Fruit fly (Drosophila melanogaster) whole organism, embryonic: Measurements from ENCODE around the gene CG5850.

ENCODE experiments used
- Abd-B ChIP-seq: fragments of 200-800 bp; sonication (Bioruptor generic); optimal IDR thresholded peaks from 2 replicates; lab custom pipeline; 2018; ENCODE audit warnings: missing biosample characterization, mild to moderate bottlenecking, missing genetic modification characterization, moderate library complexity
- CG10462 ChIP-seq: fragments of 200-800 bp; sonication (Bioruptor generic); optimal IDR thresholded peaks from 2 replicates; lab custom pipeline; 2016; ENCODE audit warnings: missing biosample characterization, missing genetic modification characterization
- CG10565 ChIP-seq: fragments of 200-800 bp; sonication (Bioruptor generic); optimal IDR thresholded peaks from 3 replicates; lab custom pipeline; 2016; ENCODE audit warnings: missing biosample characterization, mild to moderate bottlenecking, missing genetic modification characterization
- CG10979 ChIP-seq: fragments of 200-800 bp; sonication (Bioruptor generic); optimal IDR thresholded peaks from 2 replicates; lab custom pipeline; 2018; ENCODE audit warnings: missing biosample characterization, mild to moderate bottlenecking, missing genetic modification characterization, moderate library complexity
- CG11398 ChIP-seq: fragments of 200-800 bp; sonication (Bioruptor generic); optimal IDR thresholded peaks from 2 replicates; lab custom pipeline; 2016; ENCODE audit warnings: missing biosample characterization, missing genetic modification characterization
- CG11456 ChIP-seq: fragments of 200-800 bp; sonication (Bioruptor generic); IDR thresholded peaks from 3 replicates; pipeline ENCODE4 v1.3.6; 2022; ENCODE audit warnings: missing biosample characterization, missing genetic modification characterization
- CG12219 ChIP-seq: fragments of 200-800 bp; sonication (Bioruptor generic); optimal IDR thresholded peaks from 3 replicates; lab custom pipeline; 2018; ENCODE audit warnings: missing biosample characterization, mild to moderate bottlenecking, missing genetic modification characterization
- CG14860 ChIP-seq: fragments of 200-800 bp; sonication (Bioruptor generic); IDR thresholded peaks from 3 replicates; pipeline ENCODE4 v1.3.6; 2022; ENCODE audit warnings: missing biosample characterization, missing genetic modification characterization; ENCODE audit not compliant: partially characterized antibody
- CG14965 ChIP-seq: fragments of 200-800 bp; sonication (Bioruptor generic); optimal IDR thresholded peaks from 2 replicates; lab custom pipeline; 2016; ENCODE audit warnings: missing biosample characterization, missing genetic modification characterization, borderline replicate concordance
- CG16779 ChIP-seq: fragments of 200-800 bp; sonication (Bioruptor generic); IDR thresholded peaks from 2 replicates; pipeline ENCODE4 v1.3.6; 2022; ENCODE audit warnings: missing biosample characterization, missing genetic modification characterization
- CG16815 ChIP-seq: fragments of 200-800 bp; sonication (Bioruptor generic); optimal IDR thresholded peaks from 3 replicates; lab custom pipeline; 2017; ENCODE audit warnings: missing biosample characterization, mild to moderate bottlenecking, missing genetic modification characterization
- CG17359 ChIP-seq: fragments of 200-800 bp; sonication (Bioruptor generic); optimal IDR thresholded peaks from 3 replicates; lab custom pipeline; 2018; ENCODE audit warnings: missing biosample characterization, mild to moderate bottlenecking, missing genetic modification characterization, moderate library complexity
- CG3838 ChIP-seq: fragments of 200-800 bp; sonication (Bioruptor generic); optimal IDR thresholded peaks from 3 replicates; lab custom pipeline; 2016; ENCODE audit warnings: missing biosample characterization, missing genetic modification characterization
- CG4617 ChIP-seq: fragments of 200-800 bp; sonication (Bioruptor generic); optimal IDR thresholded peaks from 3 replicates; lab custom pipeline; 2016; ENCODE audit warnings: missing biosample characterization, missing genetic modification characterization, borderline replicate concordance
- CG5180 ChIP-seq: fragments of 200-800 bp; sonication (Bioruptor generic); optimal IDR thresholded peaks from 3 replicates; lab custom pipeline; 2017; ENCODE audit warnings: missing biosample characterization, missing genetic modification characterization, mild to moderate bottlenecking, moderate library complexity, missing genetic modification reagents
- CG5953 ChIP-seq: fragments of 200-800 bp; sonication (Bioruptor generic); IDR thresholded peaks from 2 replicates; pipeline ENCODE4 v1.3.6; 2022; ENCODE audit warnings: missing biosample characterization, missing genetic modification characterization
- CG6654 ChIP-seq: fragments of 200-800 bp; sonication (Bioruptor generic); optimal IDR thresholded peaks from 2 replicates; lab custom pipeline; 2017; ENCODE audit warnings: missing biosample characterization, mild to moderate bottlenecking, missing genetic modification characterization
- CG6689 ChIP-seq: fragments of 200-800 bp; sonication (Bioruptor generic); IDR thresholded peaks from 2 replicates; pipeline ENCODE4 v1.3.6; 2022; ENCODE audit warnings: missing biosample characterization, missing genetic modification characterization
- CG7372 ChIP-seq: fragments of 200-800 bp; sonication (Bioruptor generic); IDR thresholded peaks from 2 replicates; pipeline ENCODE4 v1.3.6; 2022; ENCODE audit warnings: missing biosample characterization, missing genetic modification characterization
- Chrac-16 ChIP-seq: fragments of 200-800 bp; sonication (Bioruptor generic); optimal IDR thresholded peaks from 3 replicates; lab custom pipeline; 2016; ENCODE audit warnings: missing biosample characterization, missing genetic modification characterization
- CrebB ChIP-seq: fragments of 200-800 bp; sonication (Bioruptor generic); optimal IDR thresholded peaks from 3 replicates; lab custom pipeline; 2018; ENCODE audit warnings: missing biosample characterization, mild to moderate bottlenecking, missing genetic modification characterization
- Dbx ChIP-seq: fragments of 200-800 bp; sonication (Bioruptor generic); IDR thresholded peaks from 3 replicates; pipeline ENCODE4 v1.3.6; 2022; ENCODE audit warnings: missing biosample characterization, missing genetic modification characterization
- Doc3 ChIP-seq: fragments of 200-800 bp; sonication (Bioruptor generic); IDR thresholded peaks from 3 replicates; pipeline ENCODE4 v1.3.6; 2022; ENCODE audit warnings: missing biosample characterization, missing genetic modification characterization; ENCODE audit not compliant: partially characterized antibody
- Dref ChIP-seq: fragments of 200-800 bp; sonication (Bioruptor generic); IDR thresholded peaks from 2 replicates; pipeline ENCODE4 v1.3.6; 2022; ENCODE audit warnings: missing biosample characterization, missing genetic modification characterization
- Hmr ChIP-seq: fragments of 200-800 bp; sonication (Bioruptor generic); optimal IDR thresholded peaks from 3 replicates; lab custom pipeline; 2017; ENCODE audit warnings: mild to moderate bottlenecking, missing biosample characterization, missing genetic modification reagents, missing genetic modification characterization
- Hr39 ChIP-seq: fragments of >200 bp; optimal IDR thresholded peaks from 2 replicates; lab custom pipeline; 2017
- Myb ChIP-seq: fragments of 200-800 bp; sonication (Bioruptor generic); optimal IDR thresholded peaks from 2 replicates; lab custom pipeline; 2016; ENCODE audit warnings: missing biosample characterization, missing genetic modification characterization
- NC2α ChIP-seq: fragments of 200-800 bp; sonication (Bioruptor generic); optimal IDR thresholded peaks from 2 replicates; lab custom pipeline; 2016; ENCODE audit warnings: missing biosample characterization, missing genetic modification characterization
- NC2β ChIP-seq: fragments of 200-800 bp; sonication (Bioruptor generic); optimal IDR thresholded peaks from 2 replicates; lab custom pipeline; 2016; ENCODE audit warnings: missing biosample characterization, missing genetic modification characterization
- Rfx ChIP-seq: fragments of 200-800 bp; sonication (Bioruptor generic); IDR thresholded peaks from 2 replicates; pipeline ENCODE4 v1.3.6; 2022; ENCODE audit warnings: missing biosample characterization, missing genetic modification characterization
- Spps ChIP-seq: fragments of 200-800 bp; sonication (Bioruptor generic); optimal IDR thresholded peaks from 2 replicates; lab custom pipeline; 2018; ENCODE audit warnings: missing biosample characterization, mild to moderate bottlenecking, missing genetic modification characterization
- Trl ChIP-seq, 3 experiments: fragments of >200 bp in 2 of 3; fragments of 200-800 bp in 1 of 3; sonication (Bioruptor generic) in 1 of 3; optimal IDR thresholded peaks; 2 replicates in 1 of 3; 3 replicates in 2 of 3; lab custom pipeline; 2016 to 2017; ENCODE audit warnings: missing biosample characterization in 1 of 3, missing genetic modification characterization in 1 of 3
- bcd ChIP-seq: fragments of 200-800 bp; sonication (Bioruptor generic); optimal IDR thresholded peaks from 2 replicates; lab custom pipeline; 2017; ENCODE audit warnings: missing biosample characterization, mild to moderate bottlenecking, missing genetic modification characterization
- cas ChIP-seq: fragments of 200-800 bp; sonication (Bioruptor generic); IDR thresholded peaks from 2 replicates; pipeline ENCODE4 v1.3.6; 2022; ENCODE audit warnings: missing biosample characterization, missing genetic modification characterization
- crol ChIP-seq: fragments of 200-800 bp; sonication (Bioruptor generic); IDR thresholded peaks from 2 replicates; pipeline ENCODE4 v1.3.6; 2022; ENCODE audit warnings: missing biosample characterization, missing genetic modification characterization
- danr ChIP-seq: fragments of 200-800 bp; sonication (Bioruptor generic); IDR thresholded peaks from 2 replicates; pipeline ENCODE4 v1.3.6; 2022; ENCODE audit warnings: missing biosample characterization, missing genetic modification characterization
- fru ChIP-seq: fragments of >200 bp; optimal IDR thresholded peaks from 2 replicates; lab custom pipeline; 2017
- gcm ChIP-seq: fragments of 200-800 bp; sonication (Bioruptor generic); optimal IDR thresholded peaks from 2 replicates; lab custom pipeline; 2019; ENCODE audit warnings: missing biosample characterization, mild to moderate bottlenecking, missing genetic modification characterization, moderate library complexity
- kni ChIP-seq: fragments of 200-800 bp; sonication (Bioruptor generic); optimal IDR thresholded peaks from 3 replicates; lab custom pipeline; 2017; ENCODE audit warnings: mild to moderate bottlenecking, missing biosample characterization, missing genetic modification reagents, missing genetic modification characterization
- knrl ChIP-seq: fragments of 200-800 bp; sonication (Bioruptor generic); IDR thresholded peaks from 3 replicates; pipeline ENCODE4 v1.3.6; 2022; ENCODE audit warnings: missing biosample characterization, missing genetic modification characterization; ENCODE audit not compliant: partially characterized antibody
- nerfin-1 ChIP-seq: fragments of 200-800 bp; sonication (Bioruptor generic); optimal IDR thresholded peaks from 3 replicates; lab custom pipeline; 2019; ENCODE audit warnings: missing biosample characterization, mild to moderate bottlenecking, missing genetic modification characterization, moderate library complexity
- nerfin-2 ChIP-seq: fragments of 200-800 bp; sonication (Bioruptor generic); IDR thresholded peaks from 2 replicates; pipeline ENCODE4 v1.3.6; 2022; ENCODE audit warnings: missing biosample characterization, missing genetic modification characterization; ENCODE audit not compliant: partially characterized antibody
- oc ChIP-seq: fragments of 200-800 bp; sonication (Bioruptor generic); optimal IDR thresholded peaks from 2 replicates; lab custom pipeline; 2018; ENCODE audit warnings: missing biosample characterization, mild to moderate bottlenecking, missing genetic modification characterization, moderate library complexity
- pan ChIP-seq, 4 experiments: fragments of >200 bp in 3 of 4; fragments of 200-800 bp in 1 of 4; sonication (Bioruptor generic) in 1 of 4; optimal IDR thresholded peaks in 3 of 4; IDR thresholded peaks in 1 of 4; 2 replicates each; pipeline versions ENCODE4 v1.3.6 to Lab custom; 2017 to 2022; ENCODE audit warnings: missing biosample characterization in 2 of 4, missing genetic modification characterization in 2 of 4, mixed read lengths in 1 of 4
- pb ChIP-seq: fragments of 200-800 bp; sonication (Bioruptor generic); optimal IDR thresholded peaks from 3 replicates; lab custom pipeline; 2016; ENCODE audit warnings: missing biosample characterization, missing genetic modification characterization
- peb ChIP-seq: fragments of 200-800 bp; sonication (Bioruptor generic); IDR thresholded peaks from 2 replicates; pipeline ENCODE4 v1.3.6; 2022; ENCODE audit warnings: missing biosample characterization, missing genetic modification characterization
- ranshi ChIP-seq: fragments of 200-800 bp; sonication (Bioruptor generic); IDR thresholded peaks from 2 replicates; pipeline ENCODE4 v1.3.6; 2022; ENCODE audit warnings: missing biosample characterization, missing genetic modification characterization
- sob ChIP-seq: fragments of 200-800 bp; sonication (Bioruptor generic); IDR thresholded peaks from 2 replicates; pipeline ENCODE4 v1.3.6; 2022; ENCODE audit warnings: missing biosample characterization, missing genetic modification characterization
- tap ChIP-seq: fragments of 200-800 bp; optimal IDR thresholded peaks from 3 replicates; lab custom pipeline; 2019; ENCODE audit warnings: missing biosample characterization, mild to moderate bottlenecking, missing genetic modification characterization, moderate library complexity
- zf30C ChIP-seq: fragments of 200-800 bp; sonication (Bioruptor generic); optimal IDR thresholded peaks from 3 replicates; lab custom pipeline; 2018; ENCODE audit warnings: missing biosample characterization, mild to moderate bottlenecking, missing genetic modification characterization

The CG5850 gene

dm6 chr2L:9911783-9912182 is 52.0 kb downstream of the CG5850 start (continued):
- TF ChIP-seq CG11456 (GFP tag; lab: Robert Waterston, UW): 0 out of 3 replicates have a peak, but pooled peaks have one; percentile 34
- TF ChIP-seq NC2β (GFP tag; lab: Kevin White, UChicago): no peak
- TF ChIP-seq sob (GFP tag; lab: Robert Waterston, UW): peak; percentile 23; the same call in 1 of the 2 replicates
- no peak for TF ChIP-seq CG4617 (GFP tag; lab: Kevin White, UChicago)
- no peak for TF ChIP-seq CG6654 (GFP tag; lab: Kevin White, UChicago)
- no peak for TF ChIP-seq CG11398 (GFP tag; lab: Kevin White, UChicago)
- no peak for TF ChIP-seq oc
- TF ChIP-seq Spps: no peak
- no peak for TF ChIP-seq CG10565
- no peak for TF ChIP-seq Chrac-16
- TF ChIP-seq CG16779 (GFP tag; lab: Robert Waterston, UW): no peak; the same call in 1 of the 2 replicates
- no peak for TF ChIP-seq CG16815
- peak; percentile 39 for TF ChIP-seq CG17359 (tag; lab: Kevin White, UChicago)
- TF ChIP-seq crol: peak; percentile 28; the same call in 1 of the 2 replicates
- TF ChIP-seq Hr39 (lab: Kevin White, UChicago): no peak
- TF ChIP-seq nerfin-1 (tag; lab: Kevin White, UChicago): no peak
- no peak for TF ChIP-seq CG14965 (GFP tag; lab: Kevin White, UChicago)
- 0 out of 2 replicates have a peak, but pooled peaks have one; percentile 31 for TF ChIP-seq ranshi (GFP tag; lab: Robert Waterston, UW)
- TF ChIP-seq bcd (GFP tag; lab: Kevin White, UChicago): no peak
- TF ChIP-seq Dref (GFP tag; lab: Robert Waterston, UW): no peak
- TF ChIP-seq pb (GFP tag; lab: Kevin White, UChicago): no peak
- TF ChIP-seq CG14860 (GFP tag; lab: Robert Waterston, UW): no peak
- no peak for TF ChIP-seq nerfin-2 (GFP tag; lab: Robert Waterston, UW)
- TF ChIP-seq zf30C (GFP tag; lab: Kevin White, UChicago): no peak
- TF ChIP-seq knrl (GFP tag; lab: Robert Waterston, UW): no peak
- no peak for TF ChIP-seq Doc3 (GFP tag; lab: Robert Waterston, UW)
- no peak for TF ChIP-seq CG12219 (GFP tag; lab: Kevin White, UChicago)
- TF ChIP-seq CG10979 (tag; lab: Kevin White, UChicago): no peak
- no peak for TF ChIP-seq pan (optimal IDR thresholded peaks at IDR 0.05; lab: Kevin White, UChicago)
- TF ChIP-seq pan (GFP tag; optimal IDR thresholded peaks at IDR 0.05 in 1 of 2, IDR thresholded peaks at IDR 0.05 in 1 of 2): peak in 1 of 2 experiments; percentile 64
- no peak for TF ChIP-seq CG5180 (GFP tag; lab: Kevin White, UChicago)
- TF ChIP-seq CG5953 (GFP tag; lab: Robert Waterston, UW): peak; percentile 66
- no peak for TF ChIP-seq gcm (GFP tag; lab: Kevin White, UChicago)
- no peak for TF ChIP-seq CG3838
- TF ChIP-seq fru (lab: Kevin White, UChicago): no peak
- no peak for TF ChIP-seq CrebB (tag; lab: Kevin White, UChicago)
- TF ChIP-seq CG6689 (GFP tag; lab: Robert Waterston, UW): 0 out of 2 replicates have a peak, but pooled peaks have one; percentile 13
- TF ChIP-seq Trl (optimal IDR thresholded peaks at IDR 0.05; lab: Kevin White, UChicago): no peak
- TF ChIP-seq Trl (GFP tag; optimal IDR thresholded peaks at IDR 0.05; lab: Kevin White, UChicago): peak; percentile 38
- TF ChIP-seq cas (GFP tag; lab: Robert Waterston, UW): no peak
- peak; percentile 40; the same call in 1 of the 2 replicates for TF ChIP-seq danr (GFP tag; lab: Robert Waterston, UW)
- no peak for TF ChIP-seq kni (GFP tag; lab: Kevin White, UChicago)
- peak; percentile 3 for TF ChIP-seq Hmr
- TF ChIP-seq CG10462 (GFP tag; lab: Kevin White, UChicago): no peak
- peak; percentile 1 for TF ChIP-seq Myb
- TF ChIP-seq NC2α (GFP tag; lab: Kevin White, UChicago): no peak
- TF ChIP-seq peb: no peak
- no peak for TF ChIP-seq tap (tag; lab: Kevin White, UChicago)
- no peak for TF ChIP-seq Abd-B (GFP tag; lab: Kevin White, UChicago)
- TF ChIP-seq Dbx: no peak
- TF ChIP-seq CG7372 (GFP tag; lab: Robert Waterston, UW): no peak
- peak; percentile 64 for TF ChIP-seq Rfx (GFP tag; lab: Robert Waterston, UW)
